Worm (Caenorhabditis elegans) whole organism, L3 larva: ENCODE results near the gene R13H4.6.

ENCODE experiments used
- R02D3.7 ChIP-seq: fragments of 150-350 bp; optimal IDR thresholded peaks from 2 replicates; lab custom pipeline; 2014; ENCODE audit warnings: missing biosample characterization, missing genetic modification characterization
- ZK546.5 ChIP-seq: sonication (generic microtip); optimal IDR thresholded peaks from 2 replicates; lab custom pipeline; 2017; ENCODE audit warnings: missing biosample characterization, missing genetic modification characterization
- aly-2 ChIP-seq: fragments of 150-350 bp; optimal IDR thresholded peaks from 2 replicates; lab custom pipeline; 2014; ENCODE audit warnings: missing biosample characterization, missing genetic modification characterization
- ama-1 ChIP-seq: fragments of 150-350 bp; optimal IDR thresholded peaks from 2 replicates; lab custom pipeline; 2018
- ceh-16 ChIP-seq: sonication (generic microtip); optimal IDR thresholded peaks from 2 replicates; lab custom pipeline; 2017; ENCODE audit warnings: missing biosample characterization, missing genetic modification characterization
- ceh-28 ChIP-seq: fragments of 150-350 bp; optimal IDR thresholded peaks from 2 replicates; lab custom pipeline; 2014; ENCODE audit warnings: missing biosample characterization, missing genetic modification reagents, missing genetic modification characterization
- ceh-82 ChIP-seq: fragments of 150-350 bp; optimal IDR thresholded peaks from 2 replicates; lab custom pipeline; 2014; ENCODE audit warnings: missing biosample characterization, missing genetic modification characterization
- ceh-9 ChIP-seq: sonication (generic microtip); optimal IDR thresholded peaks from 2 replicates; lab custom pipeline; 2018; ENCODE audit warnings: missing biosample characterization, missing genetic modification characterization
- daf-12 ChIP-seq: fragments of 150-350 bp; optimal IDR thresholded peaks from 2 replicates; lab custom pipeline; 2014; ENCODE audit warnings: missing biosample characterization, missing genetic modification reagents, missing genetic modification characterization
- egl-27 ChIP-seq: sonication (generic microtip); optimal IDR thresholded peaks from 4 replicates; lab custom pipeline; 2017; ENCODE audit warnings: missing biosample characterization, missing genetic modification reagents, missing genetic modification characterization
- egl-5 ChIP-seq: fragments of 150-350 bp; optimal IDR thresholded peaks from 2 replicates; lab custom pipeline; 2017; ENCODE audit warnings: missing biosample characterization, missing genetic modification reagents, missing genetic modification characterization, inconsistent platforms
- elt-1 ChIP-seq: fragments of 150-350 bp; optimal IDR thresholded peaks from 2 replicates; lab custom pipeline; 2014; ENCODE audit warnings: missing biosample characterization, missing genetic modification characterization
- elt-2 ChIP-seq: sonication (generic microtip); optimal IDR thresholded peaks from 2 replicates; lab custom pipeline; 2016; ENCODE audit warnings: missing genetic modification reagents, mild to moderate bottlenecking, missing genetic modification characterization, missing compliant biosample characterization
- elt-3 ChIP-seq, 3 experiments: fragments of 150-350 bp in 1 of 3; sonication (generic microtip) in 2 of 3; optimal IDR thresholded peaks; 2 replicates in 2 of 3; 4 replicates in 1 of 3; lab custom pipeline; 2014 to 2017; ENCODE audit warnings: missing biosample characterization in 3 of 3, missing genetic modification characterization in 3 of 3
- eor-1 ChIP-seq, 2 experiments: fragments of 150-350 bp; optimal IDR thresholded peaks; 2 replicates each; lab custom pipeline; 2014 to 2018; ENCODE audit warnings: missing biosample characterization in 2 of 2, missing genetic modification characterization in 2 of 2
- fkh-10 ChIP-seq: sonication (generic microtip); optimal IDR thresholded peaks from 2 replicates; lab custom pipeline; 2017; ENCODE audit warnings: missing biosample characterization, missing genetic modification reagents, missing genetic modification characterization
- fkh-2 ChIP-seq: fragments of 150-350 bp; optimal IDR thresholded peaks from 2 replicates; lab custom pipeline; 2014; ENCODE audit warnings: missing biosample characterization, missing genetic modification reagents, missing genetic modification characterization
- fos-1 ChIP-seq: fragments of 150-350 bp; optimal IDR thresholded peaks from 2 replicates; lab custom pipeline; 2014; ENCODE audit warnings: missing biosample characterization, missing genetic modification characterization
- hmg-11 ChIP-seq: sonication (generic microtip); optimal IDR thresholded peaks from 2 replicates; lab custom pipeline; 2016; ENCODE audit warnings: missing genetic modification characterization, missing compliant biosample characterization
- jun-1 ChIP-seq: fragments of 150-350 bp; optimal IDR thresholded peaks from 2 replicates; lab custom pipeline; 2014; ENCODE audit warnings: missing biosample characterization, missing genetic modification reagents, missing genetic modification characterization
- lin-15B ChIP-seq: fragments of 150-350 bp; optimal IDR thresholded peaks from 2 replicates; lab custom pipeline; 2014; ENCODE audit warnings: missing biosample characterization, missing genetic modification characterization
- lin-39 ChIP-seq: fragments of 150-350 bp; optimal IDR thresholded peaks from 2 replicates; lab custom pipeline; 2018; ENCODE audit warnings: missing biosample characterization, missing genetic modification reagents, missing genetic modification characterization
- lsy-12 ChIP-seq: sonication (generic microtip); optimal IDR thresholded peaks from 2 replicates; lab custom pipeline; 2016; ENCODE audit warnings: mild to moderate bottlenecking, missing genetic modification characterization, missing compliant biosample characterization
- mdl-1 ChIP-seq: fragments of 150-350 bp; optimal IDR thresholded peaks from 2 replicates; lab custom pipeline; 2014; ENCODE audit warnings: missing biosample characterization, missing genetic modification characterization
- mml-1 ChIP-seq: fragments of 150-350 bp; sonication (generic microtip); optimal IDR thresholded peaks from 3 replicates; lab custom pipeline; 2014; ENCODE audit warnings: missing biosample characterization, missing genetic modification characterization
- nfya-1 ChIP-seq: sonication (generic microtip); optimal IDR thresholded peaks from 2 replicates; lab custom pipeline; 2017; ENCODE audit warnings: missing genetic modification characterization, mild to moderate bottlenecking, missing compliant biosample characterization, antibody characterized with exemption, moderate library complexity; ENCODE audit not compliant: insufficient read depth
- nhr-11 ChIP-seq: fragments of 150-350 bp; optimal IDR thresholded peaks from 2 replicates; lab custom pipeline; 2014; ENCODE audit warnings: missing biosample characterization, missing genetic modification characterization
- nhr-12 ChIP-seq: fragments of 150-350 bp; optimal IDR thresholded peaks from 2 replicates; lab custom pipeline; 2014; ENCODE audit warnings: missing biosample characterization, missing genetic modification characterization
- nhr-23 ChIP-seq: fragments of 150-350 bp; optimal IDR thresholded peaks from 2 replicates; lab custom pipeline; 2014; ENCODE audit warnings: missing biosample characterization, missing genetic modification reagents, missing genetic modification characterization
- nhr-237 ChIP-seq: fragments of 150-350 bp; optimal IDR thresholded peaks from 2 replicates; lab custom pipeline; 2014; ENCODE audit warnings: missing biosample characterization, missing genetic modification characterization
- nhr-25 ChIP-seq: sonication (generic microtip); optimal IDR thresholded peaks from 2 replicates; lab custom pipeline; 2017; ENCODE audit warnings: missing biosample characterization, missing genetic modification characterization
- nhr-28 ChIP-seq: fragments of 150-350 bp; optimal IDR thresholded peaks from 2 replicates; lab custom pipeline; 2014; ENCODE audit warnings: missing biosample characterization, missing genetic modification characterization
- nhr-43 ChIP-seq: sonication (generic microtip); optimal IDR thresholded peaks from 2 replicates; lab custom pipeline; 2016; ENCODE audit warnings: mild to moderate bottlenecking, missing genetic modification characterization, missing compliant biosample characterization; ENCODE audit not compliant: poor library complexity, severe bottlenecking
- nhr-67 ChIP-seq: fragments of 150-350 bp; optimal IDR thresholded peaks from 2 replicates; lab custom pipeline; 2014; ENCODE audit warnings: missing biosample characterization, missing genetic modification characterization
- nhr-76 ChIP-seq: fragments of 150-350 bp; sonication (generic microtip); optimal IDR thresholded peaks from 5 replicates; lab custom pipeline; 2014; ENCODE audit warnings: missing biosample characterization, missing genetic modification characterization
- nhr-77 ChIP-seq: fragments of 150-350 bp; optimal IDR thresholded peaks from 2 replicates; lab custom pipeline; 2014; ENCODE audit warnings: missing biosample characterization, missing genetic modification characterization
- pha-4 ChIP-seq: fragments of 150-350 bp; optimal IDR thresholded peaks from 2 replicates; lab custom pipeline; 2014; ENCODE audit warnings: missing biosample characterization, missing genetic modification reagents, missing genetic modification characterization
- pqm-1 ChIP-seq: fragments of 150-350 bp; optimal IDR thresholded peaks from 2 replicates; lab custom pipeline; 2017; ENCODE audit warnings: missing biosample characterization, missing genetic modification characterization, inconsistent platforms
- sea-2 ChIP-seq: fragments of 150-350 bp; sonication (generic microtip); optimal IDR thresholded peaks from 4 replicates; lab custom pipeline; 2014; ENCODE audit warnings: missing biosample characterization, missing genetic modification reagents, missing genetic modification characterization
- skn-1 ChIP-seq: fragments of 150-350 bp; optimal IDR thresholded peaks from 2 replicates; lab custom pipeline; 2014; ENCODE audit warnings: missing biosample characterization, missing genetic modification characterization
- snpc-4 ChIP-seq: fragments of 150-350 bp; optimal IDR thresholded peaks from 2 replicates; lab custom pipeline; 2014; ENCODE audit warnings: missing biosample characterization, missing genetic modification characterization
- tbx-2 ChIP-seq: sonication (generic microtip); optimal IDR thresholded peaks from 2 replicates; lab custom pipeline; 2016; ENCODE audit warnings: mild to moderate bottlenecking, missing genetic modification characterization, missing compliant biosample characterization
- unc-39 ChIP-seq: sonication (generic microtip); optimal IDR thresholded peaks from 4 replicates; lab custom pipeline; 2017; ENCODE audit warnings: missing biosample characterization, missing genetic modification characterization
- unc-62 ChIP-seq: fragments of 150-350 bp; sonication (generic microtip); optimal IDR thresholded peaks from 4 replicates; lab custom pipeline; 2014; ENCODE audit warnings: missing biosample characterization, missing genetic modification reagents, missing genetic modification characterization
- zag-1 ChIP-seq: fragments of 150-350 bp; optimal IDR thresholded peaks from 2 replicates; lab custom pipeline; 2014; ENCODE audit warnings: missing biosample characterization, missing genetic modification characterization
- ztf-11 ChIP-seq: fragments of 150-350 bp; optimal IDR thresholded peaks from 2 replicates; lab custom pipeline; 2014; ENCODE audit warnings: missing biosample characterization, missing genetic modification characterization
- ztf-4 ChIP-seq: fragments of 150-350 bp; optimal IDR thresholded peaks from 2 replicates; lab custom pipeline; 2014; ENCODE audit warnings: missing biosample characterization, missing genetic modification characterization

Gene R13H4.6

DNA sequence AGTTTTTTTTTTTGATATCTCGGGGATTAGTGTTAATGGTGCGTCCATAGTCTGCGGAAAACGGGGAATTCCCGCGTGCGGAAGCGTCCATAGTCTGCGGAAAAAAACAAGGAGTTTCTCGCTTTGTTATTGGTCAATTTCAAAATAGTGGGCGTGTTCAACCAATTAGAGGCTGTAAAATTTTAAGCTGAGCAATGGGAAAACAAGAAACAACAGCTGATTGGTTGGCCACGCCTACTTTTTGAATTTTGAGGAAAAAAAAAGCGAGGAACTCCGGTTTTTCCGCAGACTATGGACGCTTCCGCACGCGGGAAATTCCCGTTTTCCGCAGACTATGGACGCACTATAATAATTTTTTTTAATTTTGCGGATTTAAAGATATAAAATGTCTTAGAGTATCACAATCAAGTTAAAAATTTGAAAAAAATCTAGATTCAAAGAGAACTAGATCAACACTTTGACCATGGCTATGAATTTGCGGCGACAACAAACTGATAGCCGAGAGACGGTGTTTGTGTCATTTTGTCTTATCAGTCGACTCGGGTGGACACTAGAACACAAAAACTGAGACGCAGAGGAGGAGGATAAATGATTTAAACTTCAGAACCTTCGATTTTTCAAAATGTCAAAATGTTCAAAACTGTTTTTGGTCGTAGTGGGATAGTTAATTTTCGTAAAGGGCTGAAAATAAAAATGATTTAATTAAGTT lies 39.6 kb upstream of the R13H4.6 start:
- TF ChIP-seq nfya-1 (tag; lab: Kevin White, UChicago) (peak; percentile 69), pha-4 (tag; lab: Kevin White, UChicago) (peak; percentile 7), ama-1 (peak; percentile 44)

ce11 chrV:11823978-11824377 lies 38.9 kb upstream of the R13H4.6 start:
- no peak for TF ChIP-seq nhr-76 (tag; lab: Kevin White, UChicago)
- peak; percentile 94 for TF ChIP-seq elt-2
- peak; percentile 67 for TF ChIP-seq nhr-11 (tag; lab: Kevin White, UChicago)
- TF ChIP-seq fkh-10 (GFP tag; lab: Kevin White, UChicago): no peak
- no peak for TF ChIP-seq fos-1 (tag; lab: Kevin White, UChicago)
- peak; percentile 85 for TF ChIP-seq nfya-1 (tag; lab: Kevin White, UChicago)
- TF ChIP-seq ztf-11 (tag; lab: Kevin White, UChicago): no peak
- peak; percentile 25 for TF ChIP-seq R02D3.7 (tag; lab: Kevin White, UChicago)
- no peak for TF ChIP-seq unc-39
- peak; percentile 54 for TF ChIP-seq unc-62 (GFP tag; lab: Kevin White, UChicago)
- TF ChIP-seq egl-27 (tag; lab: Kevin White, UChicago): no peak
- TF ChIP-seq lin-15B (tag; lab: Kevin White, UChicago): peak; percentile 40
- no peak for TF ChIP-seq nhr-67
- TF ChIP-seq ztf-4 (tag; lab: Kevin White, UChicago): peak; percentile 17
- TF ChIP-seq ZK546.5 (tag; lab: Kevin White, UChicago): no peak
- TF ChIP-seq snpc-4 (tag; lab: Kevin White, UChicago): peak; percentile 12
- TF ChIP-seq sea-2: no peak
- peak; percentile 84 for TF ChIP-seq pha-4 (tag; lab: Kevin White, UChicago)
- TF ChIP-seq elt-3 (tag; optimal IDR thresholded peaks at IDR 0.05; lab: Kevin White, UChicago): peak in 1 of 3 experiments; percentile 19
- TF ChIP-seq fkh-2: no peak
- TF ChIP-seq elt-1 (tag; lab: Kevin White, UChicago): peak; percentile 87
- TF ChIP-seq lin-39 (tag; lab: Kevin White, UChicago): peak; percentile 77
- peak in 1 of 2 experiments; percentile 9 for TF ChIP-seq eor-1 (tag; optimal IDR thresholded peaks at IDR 0.05; lab: Kevin White, UChicago)
- no peak for TF ChIP-seq nhr-28 (tag; lab: Kevin White, UChicago)
- TF ChIP-seq egl-5 (tag; lab: Kevin White, UChicago): no peak
- TF ChIP-seq nhr-43 (tag; lab: Kevin White, UChicago): peak; percentile 75
- no peak for TF ChIP-seq mdl-1 (tag; lab: Kevin White, UChicago)
- peak; percentile 75 for TF ChIP-seq nhr-23 (tag; lab: Kevin White, UChicago)
- TF ChIP-seq daf-12 (tag; lab: Kevin White, UChicago): no peak
- TF ChIP-seq nhr-25 (tag; lab: Kevin White, UChicago): peak; percentile 78
- TF ChIP-seq lsy-12 (tag; lab: Kevin White, UChicago): peak; percentile 65
- no peak for TF ChIP-seq nhr-12 (tag; lab: Kevin White, UChicago)
- no peak for TF ChIP-seq aly-2 (tag; lab: Kevin White, UChicago)
- no peak for TF ChIP-seq ceh-82 (tag; lab: Kevin White, UChicago)
- no peak for TF ChIP-seq zag-1 (tag; lab: Kevin White, UChicago)
- TF ChIP-seq ceh-16 (tag; lab: Kevin White, UChicago): no peak
- no peak for TF ChIP-seq ceh-28 (tag; lab: Kevin White, UChicago)
- no peak for TF ChIP-seq nhr-237 (tag; lab: Kevin White, UChicago)
- no peak for TF ChIP-seq tbx-2 (tag; lab: Kevin White, UChicago)
- peak; percentile 83 for TF ChIP-seq ama-1
- TF ChIP-seq pqm-1 (tag; lab: Kevin White, UChicago): peak; percentile 97
- TF ChIP-seq mml-1 (tag; lab: Kevin White, UChicago): peak; percentile 9
- no peak for TF ChIP-seq nhr-77 (tag; lab: Kevin White, UChicago)
- TF ChIP-seq ceh-9 (tag; lab: Kevin White, UChicago): no peak
- no peak for TF ChIP-seq skn-1 (tag; lab: Kevin White, UChicago)
- no peak for TF ChIP-seq hmg-11 (tag; lab: Kevin White, UChicago)
- TF ChIP-seq jun-1: peak; percentile 69
